Fruit fly (Drosophila melanogaster) S2 (cell line): ENCODE results near the gene GatB.

ENCODE experiments used
- CG8478 ChIP-seq: fragments of >200 bp; optimal IDR thresholded peaks from 2 replicates; lab custom pipeline; 2018
- CTCF ChIP-seq, 2 experiments: fragments of >200 bp; optimal IDR thresholded peaks; 2 replicates each; lab custom pipeline; 2018

GatB gene

dm6 chr3R:24139646-24140130 is 9.6 kb upstream of the GatB start:
- TF ChIP-seq CTCF (optimal IDR thresholded peaks at IDR 0.05; lab: Kevin White, UChicago) (no peak), CG8478 (lab: Kevin White, UChicago) (no peak)

dm6 chr3R:24138478-24139455 is 8.7 kb upstream of the GatB start:
- TF ChIP-seq CTCF (optimal IDR thresholded peaks at IDR 0.05; lab: Kevin White, UChicago) = no peak
- no peak for TF ChIP-seq CG8478 (lab: Kevin White, UChicago)

- TF ChIP-seq CG8478 (lab: Kevin White, UChicago) (no peak), CTCF (optimal IDR thresholded peaks at IDR 0.05; lab: Kevin White, UChicago) (no peak)
These were observed 7.4 kb upstream of the GatB start, which contains the start of gene Npc2f for dm6 chr3R:24137311-24137945. Npc2f (plus strand) TSS chr3R:24137895.

- TF ChIP-seq CTCF (optimal IDR thresholded peaks at IDR 0.05; lab: Kevin White, UChicago) = no peak
- TF ChIP-seq CG8478 (lab: Kevin White, UChicago) = no peak
These were observed 4.5 kb upstream of the GatB start, which contains the start of gene Sec10 for dm6 chr3R:24134580-24134979. Sec10 (plus strand) TSS chr3R:24134831.

- TF ChIP-seq CTCF (optimal IDR thresholded peaks at IDR 0.05; lab: Kevin White, UChicago) (no peak), CG8478 (lab: Kevin White, UChicago) (no peak)
These were observed 7.7 kb downstream of the GatB start for dm6 chr3R:24122369-24122768.

- no peak for TF ChIP-seq CG8478 (lab: Kevin White, UChicago)
- no peak for TF ChIP-seq CTCF (optimal IDR thresholded peaks at IDR 0.05; lab: Kevin White, UChicago)
These were observed 8.4 kb downstream of the GatB start for dm6 chr3R:24121669-24122068.

dm6 chr3R:24116972-24117371 is 13.1 kb downstream of the GatB start:
- TF ChIP-seq CTCF (optimal IDR thresholded peaks at IDR 0.05; lab: Kevin White, UChicago) = no peak
- TF ChIP-seq CG8478 (lab: Kevin White, UChicago) = no peak

dm6 chr3R:24116180-24116579 is 13.9 kb downstream of the GatB start, which contains the start of gene CG13607:
CG13607 (minus strand) TSS chr3R:24116322.
- TF ChIP-seq CG8478 (lab: Kevin White, UChicago) = no peak
- TF ChIP-seq CTCF (optimal IDR thresholded peaks at IDR 0.05; lab: Kevin White, UChicago) = no peak

dm6 chr3R:24113070-24113385 is 17.0 kb downstream of the GatB start, which contains the start of gene Root:
Root (plus strand) TSS chr3R:24113286.
- TF ChIP-seq CTCF (optimal IDR thresholded peaks at IDR 0.05; lab: Kevin White, UChicago) = no peak
- TF ChIP-seq CG8478 (lab: Kevin White, UChicago) = no peak

dm6 chr3R:24112320-24113069 is 17.6 kb downstream of the GatB start, which contains the start of gene CG13605:
CG13605 (minus strand) TSS chr3R:24112389.
- TF ChIP-seq CG8478 (lab: Kevin White, UChicago) = no peak
- TF ChIP-seq CTCF (optimal IDR thresholded peaks at IDR 0.05; lab: Kevin White, UChicago) = no peak

dm6 chr3R:24108902-24109389 is 21.1 kb downstream of the GatB start, which contains the start of the genes eIF4EHP and CG18428:
eIF4EHP (minus strand) TSS chr3R:24108960.
CG18428 (plus strand) TSS chr3R:24109336.
- TF ChIP-seq CTCF (optimal IDR thresholded peaks at IDR 0.05; lab: Kevin White, UChicago) (no peak), CG8478 (lab: Kevin White, UChicago) (no peak)

- TF ChIP-seq CG8478 (lab: Kevin White, UChicago) = no peak
- TF ChIP-seq CTCF (optimal IDR thresholded peaks at IDR 0.05; lab: Kevin White, UChicago) = no peak
These were observed 23.1 kb downstream of the GatB start, which contains the start of gene CG10694 for dm6 chr3R:24106879-24107441. CG10694 (plus strand) TSS chr3R:24107391.

dm6 chr3R:24106059-24106631 is 23.9 kb downstream of the GatB start:
- TF ChIP-seq CTCF (optimal IDR thresholded peaks at IDR 0.05; lab: Kevin White, UChicago) (no peak), CG8478 (lab: Kevin White, UChicago) (no peak)
